Worm (Caenorhabditis elegans) whole organism, L2 larva: ENCODE data around the gene acs-15.

Source experiments
- ceh-82 ChIP-seq: fragments of 150-350 bp; optimal IDR thresholded peaks from 2 replicates; lab custom pipeline; 2014; ENCODE audit warnings: missing biosample characterization, missing genetic modification characterization
- elt-3 ChIP-seq: sonication (generic microtip); optimal IDR thresholded peaks from 2 replicates; lab custom pipeline; 2017; ENCODE audit warnings: missing biosample characterization, missing genetic modification characterization
- nhr-10 ChIP-seq: sonication (generic microtip); optimal IDR thresholded peaks from 2 replicates; lab custom pipeline; 2017; ENCODE audit warnings: missing biosample characterization, missing genetic modification characterization
- nhr-12 ChIP-seq: fragments of 150-350 bp; optimal IDR thresholded peaks from 2 replicates; lab custom pipeline; 2014; ENCODE audit warnings: missing biosample characterization, missing genetic modification characterization
- nhr-77 ChIP-seq: fragments of 150-350 bp; optimal IDR thresholded peaks from 2 replicates; lab custom pipeline; 2014; ENCODE audit warnings: missing biosample characterization, missing genetic modification characterization
- skn-1 ChIP-seq: sonication (generic microtip); optimal IDR thresholded peaks from 2 replicates; lab custom pipeline; 2017; ENCODE audit warnings: missing biosample characterization, missing genetic modification characterization
- snpc-4 ChIP-seq: fragments of 150-350 bp; optimal IDR thresholded peaks from 2 replicates; lab custom pipeline; 2014; ENCODE audit warnings: missing biosample characterization, missing genetic modification characterization
- unc-55 ChIP-seq: fragments of 150-350 bp; sonication (generic microtip); optimal IDR thresholded peaks from 3 replicates; lab custom pipeline; 2014; ENCODE audit warnings: missing biosample characterization, missing genetic modification reagents, missing genetic modification characterization
- ztf-4 ChIP-seq: fragments of 150-350 bp; optimal IDR thresholded peaks from 2 replicates; lab custom pipeline; 2014; ENCODE audit warnings: missing biosample characterization, missing genetic modification characterization

- TF ChIP-seq nhr-10 (tag; lab: Kevin White, UChicago): no peak
- TF ChIP-seq unc-55 (GFP tag; lab: Kevin White, UChicago): no peak
- TF ChIP-seq elt-3 (tag; lab: Kevin White, UChicago): no peak
- no peak for TF ChIP-seq ztf-4 (tag; lab: Kevin White, UChicago)
- no peak for TF ChIP-seq skn-1 (tag; lab: Kevin White, UChicago)
- no peak for TF ChIP-seq nhr-12 (tag; lab: Kevin White, UChicago)
- TF ChIP-seq ceh-82: no peak
- TF ChIP-seq snpc-4 (tag; lab: Kevin White, UChicago): no peak
- no peak for TF ChIP-seq nhr-77
Observed at ce11 chrII:901632-902031, 31.2 kb upstream of the acs-15 start, which contains the start of gene T07D3.2.
